Fruit fly (Drosophila melanogaster) whole organism: Measurements from ENCODE around the gene CG15537.

Experiments used
- CG8478 ChIP-seq: fragments of >200 bp; optimal IDR thresholded peaks from 2 replicates; lab custom pipeline; 2018; ENCODE audit warnings: inconsistent platforms
- Dll ChIP-seq: fragments of >200 bp; optimal IDR thresholded peaks from 2 replicates; lab custom pipeline; 2017
- EcR ChIP-seq, 2 experiments: fragments of >200 bp; optimal IDR thresholded peaks; 2 replicates each; lab custom pipeline; 2017; ENCODE audit warnings: missing biosample characterization in 2 of 2, missing genetic modification characterization in 2 of 2, missing genetic modification reagents in 2 of 2
- pan ChIP-seq: fragments of >200 bp; optimal IDR thresholded peaks from 2 replicates; lab custom pipeline; 2017
- psq ChIP-seq: fragments of >200 bp; optimal IDR thresholded peaks from 2 replicates; lab custom pipeline; 2017

DNA sequence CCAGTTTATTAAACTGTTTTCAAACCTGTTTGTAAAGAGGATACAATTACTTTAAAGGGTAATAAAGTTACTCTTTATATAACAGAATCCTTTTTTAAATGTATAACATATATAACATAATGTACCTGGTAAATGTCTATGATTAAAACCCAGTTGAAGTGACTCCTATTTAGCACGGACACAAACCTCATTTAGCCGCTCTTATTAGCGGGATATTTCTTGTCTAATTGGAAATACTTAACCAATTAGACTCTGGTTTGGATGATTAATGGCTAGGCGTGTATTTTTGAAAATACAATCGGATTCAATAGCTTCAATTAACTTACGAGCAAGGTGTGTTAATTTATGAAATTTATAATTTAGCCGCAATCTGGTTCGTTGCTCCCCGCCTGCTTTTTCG is 23.7 kb upstream of the CG15537 start:
- TF ChIP-seq pan (lab: Kevin White, UChicago), result no peak
- TF ChIP-seq EcR (GFP tag; optimal IDR thresholded peaks at IDR 0.05; lab: Kevin White, UChicago), result no peak
- TF ChIP-seq Dll, result no peak
- no peak for TF ChIP-seq psq (lab: Kevin White, UChicago)
- TF ChIP-seq CG8478 (lab: Kevin White, UChicago), result no peak
